Worm (Caenorhabditis elegans) whole organism, L3 larva: Measurements from ENCODE around the gene F42F12.11.

Experiments used
- elt-1 ChIP-seq: fragments of 150-350 bp; optimal IDR thresholded peaks from 2 replicates; lab custom pipeline; 2014; ENCODE audit warnings: missing biosample characterization, missing genetic modification characterization
- nhr-12 ChIP-seq: fragments of 150-350 bp; optimal IDR thresholded peaks from 2 replicates; lab custom pipeline; 2014; ENCODE audit warnings: missing biosample characterization, missing genetic modification characterization

ce11 chrX:12350207-12350606, 3.4 kb downstream of the F42F12.11 start, which contains the start of gene F42F12.3:
- no peak for TF ChIP-seq elt-1 (tag; lab: Kevin White, UChicago)
- TF ChIP-seq nhr-12 (tag; lab: Kevin White, UChicago), result no peak
